ENCODE assay signal across 4 fruit fly cellular contexts in the genomic region with DNA sequence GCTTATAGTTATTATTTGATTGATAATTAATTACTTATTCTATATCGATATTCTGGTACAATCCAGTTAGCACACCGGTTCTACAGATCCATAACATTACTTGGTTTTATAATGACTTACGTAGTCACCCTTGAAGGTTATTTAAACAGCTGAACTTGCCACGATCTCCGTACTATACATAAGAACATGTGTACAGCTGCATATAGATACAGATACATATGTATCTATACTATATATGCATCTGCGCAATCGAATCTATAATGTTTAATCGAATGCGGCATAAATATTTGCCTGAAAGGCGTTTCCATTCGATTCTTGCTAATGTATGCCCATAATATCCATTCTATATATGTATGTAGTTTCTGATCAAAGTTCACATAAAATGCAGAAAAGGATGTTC.
TF ChIP-seq lines count a peak whose summit lies in the region.

No protein-coding gene starts in this region.

- TF ChIP-seq CTCF in whole organism, embryonic (GFP tag; optimal IDR thresholded peaks at IDR 0.05; lab: Kevin White, UChicago) = no peak

TF ChIP-seq in whole organism, adult, 20 proteins besides CTCF, POLR2A, EP300 and RAD21:
- TF ChIP-seq CG33017 (tag; optimal IDR thresholded peaks at IDR 0.05; lab: Kevin White, UChicago) (no peak), kay (GFP tag; lab: Kevin White, UChicago; ENCODE audit: borderline replicate concordance) (peak; percentile 87)

TF ChIP-seq in whole organism, embryonic, 481 proteins besides CTCF, POLR2A, EP300 and RAD21:
- TF ChIP-seq CG2889 (GFP tag; IDR thresholded peaks at IDR 0.05; lab: Robert Waterston, UW) = no peak
- no peak for TF ChIP-seq CG6175 (GFP tag; IDR thresholded peaks at IDR 0.05; lab: Robert Waterston, UW)
- no peak for TF ChIP-seq Elba2 (GFP tag; optimal IDR thresholded peaks at IDR 0.05; lab: Kevin White, UChicago)
- TF ChIP-seq E2f1 (GFP tag; IDR thresholded peaks at IDR 0.05; lab: Robert Waterston, UW) = no peak
- peak; percentile 25 for TF ChIP-seq CG15514 (GFP tag; optimal IDR thresholded peaks at IDR 0.05; lab: Kevin White, UChicago)
- peak; percentile 4 for TF ChIP-seq ATbp (GFP tag; optimal IDR thresholded peaks at IDR 0.05; lab: Kevin White, UChicago)
- TF ChIP-seq CG2678 (tag; optimal IDR thresholded peaks at IDR 0.05; lab: Kevin White, UChicago) = peak; percentile 33
- peak; percentile 1 for TF ChIP-seq gem (tag; optimal IDR thresholded peaks at IDR 0.05; lab: Kevin White, UChicago)
- peak; percentile 53 for TF ChIP-seq sens (GFP tag; lab: Kevin White, UChicago)
- peak; percentile 47 for TF ChIP-seq Hmr (GFP tag; optimal IDR thresholded peaks at IDR 0.05; lab: Kevin White, UChicago)
- peak; percentile 16 for TF ChIP-seq BtbVII (GFP tag; optimal IDR thresholded peaks at IDR 0.05; lab: Kevin White, UChicago)
- TF ChIP-seq lab (GFP tag; optimal IDR thresholded peaks at IDR 0.05; lab: Kevin White, UChicago) = peak; percentile 16
- no peak for TF ChIP-seq CG8290 (GFP tag; optimal IDR thresholded peaks at IDR 0.05; lab: Kevin White, UChicago)
- TF ChIP-seq CG8290 (tag; optimal IDR thresholded peaks at IDR 0.05; lab: Kevin White, UChicago) = peak in 1 of 2 experiments; percentile 28
- TF ChIP-seq amos (GFP tag; IDR thresholded peaks at IDR 0.05; lab: Robert Waterston, UW; ENCODE audit: partially characterized antibody) = no peak
- no peak for TF ChIP-seq cg (GFP tag; optimal IDR thresholded peaks at IDR 0.05; lab: Kevin White, UChicago)
- no peak for TF ChIP-seq lov (optimal IDR thresholded peaks at IDR 0.05; lab: Kevin White, UChicago)
- no peak for TF ChIP-seq lov (GFP tag; IDR thresholded peaks at IDR 0.05; lab: Robert Waterston, UW)
- TF ChIP-seq caup (GFP tag; optimal IDR thresholded peaks at IDR 0.05; lab: Kevin White, UChicago; ENCODE audit: severe bottlenecking) = peak; percentile 21
- TF ChIP-seq fd96Cb (tag; optimal IDR thresholded peaks at IDR 0.05; lab: Kevin White, UChicago) = no peak
- peak; percentile 19 for TF ChIP-seq CG13296 (GFP tag; optimal IDR thresholded peaks at IDR 0.05; lab: Kevin White, UChicago)
- TF ChIP-seq Med (GFP tag; lab: Kevin White, UChicago) = peak; percentile 3
- no peak for TF ChIP-seq Atf6 (GFP tag; IDR thresholded peaks at IDR 0.05; lab: Robert Waterston, UW)
- no peak for TF ChIP-seq abd-A (tag; optimal IDR thresholded peaks at IDR 0.05; lab: Kevin White, UChicago)
- no peak for TF ChIP-seq shn (GFP tag; optimal IDR thresholded peaks at IDR 0.05; lab: Kevin White, UChicago)
- peak; percentile 10 for TF ChIP-seq Fer1 (GFP tag; optimal IDR thresholded peaks at IDR 0.05; lab: Kevin White, UChicago)

TF ChIP-seq in whole organism, prepupa, 60 proteins besides CTCF, POLR2A, EP300 and RAD21:
- TF ChIP-seq fkh (GFP tag; optimal IDR thresholded peaks at IDR 0.05; lab: Kevin White, UChicago) = peak; percentile 21
- no peak for TF ChIP-seq esn (GFP tag; optimal IDR thresholded peaks at IDR 0.05; lab: Kevin White, UChicago)
- TF ChIP-seq Ets96B (tag; optimal IDR thresholded peaks at IDR 0.05; lab: Kevin White, UChicago) = no peak
- no peak for TF ChIP-seq Eip75B (GFP tag; optimal IDR thresholded peaks at IDR 0.05; lab: Kevin White, UChicago)
- TF ChIP-seq lz (GFP tag; optimal IDR thresholded peaks at IDR 0.05; lab: Kevin White, UChicago) = no peak
- peak; percentile 25 for TF ChIP-seq Eip78C (GFP tag; lab: Kevin White, UChicago)
- TF ChIP-seq CG10669 (GFP tag; optimal IDR thresholded peaks at IDR 0.05; lab: Kevin White, UChicago) = no peak
- no peak for TF ChIP-seq Sox102F (GFP tag; optimal IDR thresholded peaks at IDR 0.05; lab: Kevin White, UChicago)
- no peak for TF ChIP-seq ss (GFP tag; optimal IDR thresholded peaks at IDR 0.05; lab: Kevin White, UChicago)
- no peak for TF ChIP-seq net (GFP tag; optimal IDR thresholded peaks at IDR 0.05; lab: Kevin White, UChicago)
- no peak for TF ChIP-seq CG1621 (tag; optimal IDR thresholded peaks at IDR 0.05; lab: Kevin White, UChicago)
- no peak for TF ChIP-seq CG3919 (GFP tag; optimal IDR thresholded peaks at IDR 0.05; lab: Kevin White, UChicago)
- TF ChIP-seq CG10631 (GFP tag; optimal IDR thresholded peaks at IDR 0.05; lab: Kevin White, UChicago) = no peak

TF ChIP-seq in whole organism, wandering third instar larva, 38 proteins besides CTCF, POLR2A, EP300 and RAD21:
- TF ChIP-seq Hr78 (GFP tag; optimal IDR thresholded peaks at IDR 0.05; lab: Kevin White, UChicago) = no peak
- TF ChIP-seq woc (GFP tag; optimal IDR thresholded peaks at IDR 0.05; lab: Kevin White, UChicago) = no peak
- TF ChIP-seq CrebA (GFP tag; optimal IDR thresholded peaks at IDR 0.05; lab: Kevin White, UChicago; ENCODE audit: borderline replicate concordance) = no peak
- peak; percentile 23 for TF ChIP-seq Jra (GFP tag; optimal IDR thresholded peaks at IDR 0.05; lab: Kevin White, UChicago)
- TF ChIP-seq usp (GFP tag; optimal IDR thresholded peaks at IDR 0.05; lab: Kevin White, UChicago) = no peak
- no peak for TF ChIP-seq GATAd (GFP tag; optimal IDR thresholded peaks at IDR 0.05; lab: Kevin White, UChicago)
- peak; percentile 82 for TF ChIP-seq Hr83 (GFP tag; optimal IDR thresholded peaks at IDR 0.05; lab: Kevin White, UChicago; ENCODE audit: poor library complexity, severe bottlenecking)
- no peak for TF ChIP-seq CG9705 (GFP tag; optimal IDR thresholded peaks at IDR 0.05; lab: Kevin White, UChicago)
- no peak for TF ChIP-seq Sp1 (GFP tag; optimal IDR thresholded peaks at IDR 0.05; lab: Kevin White, UChicago)
- no peak for TF ChIP-seq Rel (GFP tag; optimal IDR thresholded peaks at IDR 0.05; lab: Kevin White, UChicago)
- no peak for TF ChIP-seq Rel (tag; optimal IDR thresholded peaks at IDR 0.05; lab: Kevin White, UChicago)
- no peak for TF ChIP-seq sv (GFP tag; optimal IDR thresholded peaks at IDR 0.05; lab: Kevin White, UChicago)
- no peak for TF ChIP-seq Myc (optimal IDR thresholded peaks at IDR 0.05; lab: Kevin White, UChicago)
- TF ChIP-seq Mio (GFP tag; optimal IDR thresholded peaks at IDR 0.05; lab: Kevin White, UChicago) = no peak
- no peak for TF ChIP-seq ey (GFP tag; optimal IDR thresholded peaks at IDR 0.05; lab: Kevin White, UChicago)
- no peak for TF ChIP-seq h (GFP tag; optimal IDR thresholded peaks at IDR 0.05; lab: Kevin White, UChicago)
- TF ChIP-seq psq (GFP tag; optimal IDR thresholded peaks at IDR 0.05; lab: Kevin White, UChicago) = no peak
- TF ChIP-seq brk (GFP tag; optimal IDR thresholded peaks at IDR 0.05; lab: Kevin White, UChicago) = no peak
